Worm (Caenorhabditis elegans): Measurements from ENCODE around the gene F15H10.12.

DNA sequence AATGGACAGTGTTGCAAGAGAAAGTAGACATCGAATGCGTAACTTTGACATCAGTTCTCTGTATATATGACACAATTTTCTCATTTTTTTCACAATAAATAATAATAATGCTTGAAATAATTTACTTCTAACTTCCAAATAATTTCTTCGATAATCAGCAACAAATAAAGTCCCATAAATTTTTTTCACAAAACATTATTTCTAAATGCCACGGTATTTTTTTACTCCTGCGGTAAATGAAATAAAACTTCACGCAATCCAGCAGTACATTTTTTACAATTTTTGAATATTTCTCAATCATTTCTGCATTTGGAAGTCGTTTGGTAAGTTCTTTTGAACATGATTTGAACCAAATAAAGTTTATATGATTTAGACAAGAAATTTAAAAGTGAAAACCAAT, 25.9 kb downstream of the F15H10.12 start, which contains the start of gene spe-10:
- TF ChIP-seq him-1 (tag; optimal IDR thresholded peaks at IDR 0.05) (no peak), W03F9.2 (tag; optimal IDR thresholded peaks at IDR 0.05) (no peak)
